Fruit fly (Drosophila melanogaster) whole organism, adult: ENCODE results near the gene Fcp3C.

Experiments
- CG12768 ChIP-seq: fragments of 200-800 bp; sonication (Bioruptor generic); optimal IDR thresholded peaks from 2 replicates; lab custom pipeline; 2017; ENCODE audit warnings: missing biosample characterization, missing genetic modification characterization, mild to moderate bottlenecking, moderate library complexity, missing genetic modification reagents
- CG33017 ChIP-seq: fragments of 200-800 bp; sonication (Bioruptor generic); optimal IDR thresholded peaks from 2 replicates; lab custom pipeline; 2018; ENCODE audit warnings: missing biosample characterization, mild to moderate bottlenecking, missing genetic modification characterization, moderate library complexity
- CG5204 ChIP-seq: fragments of 200-800 bp; sonication (Bioruptor generic); optimal IDR thresholded peaks from 2 replicates; lab custom pipeline; 2016; ENCODE audit warnings: missing biosample characterization, missing genetic modification characterization
- CG7045 ChIP-seq: fragments of 200-800 bp; sonication (Bioruptor generic); optimal IDR thresholded peaks from 2 replicates; lab custom pipeline; 2017; ENCODE audit warnings: missing biosample characterization, mild to moderate bottlenecking, missing genetic modification characterization
- CG7101 ChIP-seq: fragments of 200-800 bp; sonication (Bioruptor generic); optimal IDR thresholded peaks from 2 replicates; lab custom pipeline; 2018; ENCODE audit warnings: missing biosample characterization, mild to moderate bottlenecking, missing genetic modification characterization, moderate library complexity
- Crg-1 ChIP-seq: fragments of 200-800 bp; sonication (Bioruptor generic); optimal IDR thresholded peaks from 2 replicates; lab custom pipeline; 2016; ENCODE audit warnings: missing biosample characterization, missing genetic modification characterization
- Mnt ChIP-seq: fragments of 200-800 bp; sonication (Bioruptor generic); optimal IDR thresholded peaks from 2 replicates; lab custom pipeline; 2016; ENCODE audit warnings: missing biosample characterization, mild to moderate bottlenecking, missing genetic modification characterization
- bab1 ChIP-seq: fragments of 200-800 bp; sonication (Bioruptor generic); optimal IDR thresholded peaks from 3 replicates; lab custom pipeline; 2019; ENCODE audit warnings: missing biosample characterization, mild to moderate bottlenecking, missing genetic modification characterization, moderate library complexity
- cic ChIP-seq: fragments of 200-800 bp; sonication (Bioruptor generic); optimal IDR thresholded peaks from 2 replicates; lab custom pipeline; 2017; ENCODE audit warnings: missing biosample characterization, mild to moderate bottlenecking, missing genetic modification characterization, moderate library complexity
- kay ChIP-seq: fragments of 200-800 bp; sonication (Bioruptor generic); peaks from one replicate; lab custom pipeline; 2016; ENCODE audit warnings: missing biosample characterization, missing genetic modification characterization, borderline replicate concordance
- ovo ChIP-seq: fragments of 200-800 bp; sonication (Bioruptor generic); optimal IDR thresholded peaks from 2 replicates; lab custom pipeline; 2016; ENCODE audit warnings: missing biosample characterization, missing genetic modification characterization
- pad ChIP-seq: fragments of 200-800 bp; sonication (Bioruptor generic); optimal IDR thresholded peaks from 3 replicates; lab custom pipeline; 2017; ENCODE audit warnings: missing biosample characterization, missing genetic modification characterization, mild to moderate bottlenecking, moderate library complexity, missing genetic modification reagents
- tj ChIP-seq: fragments of 200-800 bp; sonication (Bioruptor generic); optimal IDR thresholded peaks from 3 replicates; lab custom pipeline; 2017; ENCODE audit warnings: missing biosample characterization, mild to moderate bottlenecking, missing genetic modification characterization, moderate library complexity
- toe ChIP-seq: fragments of 200-800 bp; sonication (Bioruptor generic); optimal IDR thresholded peaks from 2 replicates; lab custom pipeline; 2016; ENCODE audit warnings: missing biosample characterization, missing genetic modification characterization

DNA sequence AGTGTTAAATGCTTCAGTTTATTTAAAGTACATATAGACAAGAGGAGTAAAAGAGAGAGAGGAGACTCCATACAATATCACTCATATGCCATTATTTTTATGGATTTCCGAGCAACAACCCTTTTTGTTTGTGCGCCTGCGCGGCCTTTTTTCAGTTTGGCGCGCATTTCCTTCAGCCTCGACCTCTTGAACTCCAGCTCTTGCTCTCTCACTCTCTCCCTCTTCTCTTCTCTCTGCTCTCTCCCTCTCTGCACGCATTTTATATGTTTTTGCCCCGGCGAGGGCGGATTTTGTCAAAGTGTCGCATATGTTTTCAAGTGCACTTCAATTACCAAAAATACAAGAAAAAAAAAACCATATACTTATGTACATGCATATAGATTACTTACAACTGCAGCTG, 32.2 kb downstream of the Fcp3C start:
- no peak for TF ChIP-seq CG7101 (tag; lab: Kevin White, UChicago)
- TF ChIP-seq cic (GFP tag; lab: Kevin White, UChicago), result no peak
- no peak for TF ChIP-seq toe (GFP tag; lab: Kevin White, UChicago)
- TF ChIP-seq CG33017 (tag; lab: Kevin White, UChicago), result no peak
- no peak for TF ChIP-seq pad (GFP tag; lab: Kevin White, UChicago)
- no peak for TF ChIP-seq kay
- TF ChIP-seq Crg-1, result no peak
- no peak for TF ChIP-seq ovo (GFP tag; lab: Kevin White, UChicago)
- no peak for TF ChIP-seq CG5204 (GFP tag; lab: Kevin White, UChicago)
- no peak for TF ChIP-seq CG7045
- no peak for TF ChIP-seq bab1 (GFP tag; lab: Kevin White, UChicago)
- TF ChIP-seq CG12768, result no peak
- no peak for TF ChIP-seq Mnt (GFP tag; lab: Kevin White, UChicago)
- no peak for TF ChIP-seq tj
